Comparison of ENCODE assay signal across 1 fruit fly cellular context in the genomic region with DNA sequence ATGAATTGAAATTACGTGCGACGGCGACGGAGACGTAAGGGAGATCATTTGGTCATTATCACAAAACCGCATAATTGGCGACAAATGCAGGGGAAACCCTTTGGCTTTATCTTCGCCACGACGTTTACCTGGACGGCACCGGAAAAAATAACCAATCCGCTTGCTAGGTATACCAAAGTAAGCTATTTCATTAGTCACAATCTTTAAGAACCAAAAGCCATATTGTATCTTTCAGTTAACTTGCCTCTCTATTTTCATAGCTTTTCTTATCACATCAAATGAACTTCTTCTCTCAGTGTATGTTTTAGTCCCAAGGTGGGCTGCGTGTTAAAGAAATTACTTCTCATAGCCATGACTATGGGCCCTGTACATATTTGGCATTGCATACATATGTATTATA.
TF ChIP-seq lines count a peak whose summit lies in the region.

No protein-coding gene starts in this region.

TF ChIP-seq in whole organism, embryonic, 481 proteins besides CTCF, POLR2A, EP300 and RAD21 (continued from another document and continues in another):
- TF ChIP-seq Hsf (GFP tag; optimal IDR thresholded peaks at IDR 0.05; lab: Kevin White, UChicago): peak; percentile 14
- peak; percentile 67 for TF ChIP-seq Med (GFP tag; lab: Kevin White, UChicago)
- no peak for TF ChIP-seq fd96Cb (tag; optimal IDR thresholded peaks at IDR 0.05; lab: Kevin White, UChicago)
- TF ChIP-seq PHDP (tag; optimal IDR thresholded peaks at IDR 0.05; lab: Kevin White, UChicago): peak; percentile 12
- no peak for TF ChIP-seq gce (GFP tag; IDR thresholded peaks at IDR 0.05; lab: Robert Waterston, UW)
- TF ChIP-seq shn (GFP tag; optimal IDR thresholded peaks at IDR 0.05; lab: Kevin White, UChicago): no peak
- TF ChIP-seq CG8290 (GFP tag; optimal IDR thresholded peaks at IDR 0.05; lab: Kevin White, UChicago): no peak
- peak in 1 of 2 experiments; percentile 26 for TF ChIP-seq CG8290 (tag; optimal IDR thresholded peaks at IDR 0.05; lab: Kevin White, UChicago)
- TF ChIP-seq Ptx1 (GFP tag; IDR thresholded peaks at IDR 0.05; lab: Robert Waterston, UW): peak; percentile 48; the same call in 1 of the 2 replicates
- no peak for TF ChIP-seq Dp (GFP tag; optimal IDR thresholded peaks at IDR 0.05; lab: Kevin White, UChicago)
- no peak for TF ChIP-seq CG6813 (GFP tag; optimal IDR thresholded peaks at IDR 0.05; lab: Kevin White, UChicago)
- no peak for TF ChIP-seq sd (tag; optimal IDR thresholded peaks at IDR 0.05; lab: Kevin White, UChicago)
- TF ChIP-seq gt (GFP tag; IDR thresholded peaks at IDR 0.05; lab: Robert Waterston, UW): 0 out of 2 replicates have a peak, but pooled peaks have one; percentile 8
- TF ChIP-seq Sry-δ (GFP tag; optimal IDR thresholded peaks at IDR 0.05; lab: Kevin White, UChicago): no peak
- no peak for TF ChIP-seq nom (GFP tag; optimal IDR thresholded peaks at IDR 0.05; lab: Kevin White, UChicago)
- no peak for TF ChIP-seq Stat92E (GFP tag; optimal IDR thresholded peaks at IDR 0.05; lab: Kevin White, UChicago)
- 0 out of 2 replicates have a peak, but pooled peaks have one; percentile 21 for TF ChIP-seq seq (GFP tag; IDR thresholded peaks at IDR 0.05; lab: Robert Waterston, UW)
- no peak for TF ChIP-seq amos (GFP tag; IDR thresholded peaks at IDR 0.05; lab: Robert Waterston, UW; ENCODE audit: partially characterized antibody)
- TF ChIP-seq Pdp1 (GFP tag; optimal IDR thresholded peaks at IDR 0.05; lab: Kevin White, UChicago): no peak
- no peak for TF ChIP-seq br (optimal IDR thresholded peaks at IDR 0.05; lab: Kevin White, UChicago)
- TF ChIP-seq lmd (GFP tag; IDR thresholded peaks at IDR 0.05; lab: Robert Waterston, UW): 0 out of 2 replicates have a peak, but pooled peaks have one; percentile 16
- TF ChIP-seq CG1792 (GFP tag; optimal IDR thresholded peaks at IDR 0.05; lab: Kevin White, UChicago): no peak
- peak; percentile 21 for TF ChIP-seq CG16863 (GFP tag; optimal IDR thresholded peaks at IDR 0.05; lab: Kevin White, UChicago)
- no peak for TF ChIP-seq Deaf1 (tag; optimal IDR thresholded peaks at IDR 0.05; lab: Kevin White, UChicago)
- TF ChIP-seq CG4424 (GFP tag; optimal IDR thresholded peaks at IDR 0.05; lab: Kevin White, UChicago): no peak
- TF ChIP-seq CG3995 (GFP tag; optimal IDR thresholded peaks at IDR 0.05; lab: Kevin White, UChicago): no peak
- TF ChIP-seq Xrp1 (GFP tag; IDR thresholded peaks at IDR 0.05; lab: Robert Waterston, UW): peak; percentile 55; the same call in 1 of the 2 replicates
- TF ChIP-seq fd3F (GFP tag; optimal IDR thresholded peaks at IDR 0.05; lab: Kevin White, UChicago): no peak
- no peak for TF ChIP-seq HHEX (GFP tag; optimal IDR thresholded peaks at IDR 0.05; lab: Kevin White, UChicago)
- peak; percentile 11 for TF ChIP-seq CG12659 (GFP tag; optimal IDR thresholded peaks at IDR 0.05; lab: Kevin White, UChicago)
- peak; percentile 2 for TF ChIP-seq CG7556 (GFP tag; optimal IDR thresholded peaks at IDR 0.05; lab: Kevin White, UChicago)
- TF ChIP-seq dmrt11E (tag; optimal IDR thresholded peaks at IDR 0.05; lab: Kevin White, UChicago): peak; percentile 41
- TF ChIP-seq CG15514 (GFP tag; optimal IDR thresholded peaks at IDR 0.05; lab: Kevin White, UChicago): no peak
- no peak for TF ChIP-seq odd (GFP tag; optimal IDR thresholded peaks at IDR 0.05; lab: Kevin White, UChicago)
- TF ChIP-seq CG34224 (GFP tag; IDR thresholded peaks at IDR 0.05; lab: Robert Waterston, UW; ENCODE audit: partially characterized antibody): no peak
- no peak for TF ChIP-seq CG18011 (GFP tag; optimal IDR thresholded peaks at IDR 0.05; lab: Kevin White, UChicago)
- TF ChIP-seq CG11456 (GFP tag; IDR thresholded peaks at IDR 0.05; lab: Robert Waterston, UW): no peak
- TF ChIP-seq Ets97D (GFP tag; optimal IDR thresholded peaks at IDR 0.05; lab: Kevin White, UChicago): no peak
- no peak for TF ChIP-seq CG12299 (tag; optimal IDR thresholded peaks at IDR 0.05; lab: Kevin White, UChicago)
- TF ChIP-seq bbx (GFP tag; IDR thresholded peaks at IDR 0.05; lab: Robert Waterston, UW; ENCODE audit: partially characterized antibody): no peak
- peak; percentile 21 for TF ChIP-seq CG18262 (tag; optimal IDR thresholded peaks at IDR 0.05; lab: Kevin White, UChicago)
- no peak for TF ChIP-seq CG3163 (GFP tag; optimal IDR thresholded peaks at IDR 0.05; lab: Kevin White, UChicago)
- no peak for TF ChIP-seq Mrtf (GFP tag; IDR thresholded peaks at IDR 0.05; lab: Robert Waterston, UW)
- no peak for TF ChIP-seq CG3726 (GFP tag; IDR thresholded peaks at IDR 0.05; lab: Robert Waterston, UW)
- no peak for TF ChIP-seq Nf-YC (tag; optimal IDR thresholded peaks at IDR 0.05; lab: Kevin White, UChicago)
- TF ChIP-seq CG17829 (tag; optimal IDR thresholded peaks at IDR 0.05; lab: Kevin White, UChicago): no peak
- peak; percentile 46 for TF ChIP-seq esg (GFP tag; conservative IDR thresholded peaks at IDR 0.05; lab: Robert Waterston, UW)
- no peak for TF ChIP-seq luna (GFP tag; optimal IDR thresholded peaks at IDR 0.05; lab: Kevin White, UChicago)
- no peak for TF ChIP-seq CG5953 (GFP tag; IDR thresholded peaks at IDR 0.05; lab: Robert Waterston, UW)
- no peak for TF ChIP-seq CG1024 (GFP tag; IDR thresholded peaks at IDR 0.05; lab: Robert Waterston, UW)
- no peak for TF ChIP-seq CG10543 (GFP tag; optimal IDR thresholded peaks at IDR 0.05; lab: Kevin White, UChicago)
- TF ChIP-seq TFAM (GFP tag; optimal IDR thresholded peaks at IDR 0.05; lab: Kevin White, UChicago): no peak
- no peak for TF ChIP-seq CG4328 (GFP tag; optimal IDR thresholded peaks at IDR 0.05; lab: Kevin White, UChicago)
- TF ChIP-seq hkb (optimal IDR thresholded peaks at IDR 0.05; lab: Kevin White, UChicago): no peak
- TF ChIP-seq hkb (GFP tag; IDR thresholded peaks at IDR 0.05; lab: Robert Waterston, UW): no peak
- no peak for TF ChIP-seq p53 (GFP tag; optimal IDR thresholded peaks at IDR 0.05; lab: Kevin White, UChicago)
- TF ChIP-seq CG17802 (tag; optimal IDR thresholded peaks at IDR 0.05; lab: Kevin White, UChicago): no peak
- TF ChIP-seq Awh (GFP tag; IDR thresholded peaks at IDR 0.05; lab: Robert Waterston, UW): 0 out of 2 replicates have a peak, but pooled peaks have one; percentile 19
- no peak for TF ChIP-seq CG17568 (GFP tag; optimal IDR thresholded peaks at IDR 0.05; lab: Kevin White, UChicago)
- TF ChIP-seq Sox102F (GFP tag; optimal IDR thresholded peaks at IDR 0.05; lab: Kevin White, UChicago): peak; percentile 15
- peak; percentile 68 for TF ChIP-seq H2.0 (GFP tag; IDR thresholded peaks at IDR 0.05; lab: Robert Waterston, UW)
- TF ChIP-seq Eip74EF (GFP tag; optimal IDR thresholded peaks at IDR 0.05; lab: Kevin White, UChicago): no peak
- no peak for TF ChIP-seq eyg (GFP tag; optimal IDR thresholded peaks at IDR 0.05; lab: Kevin White, UChicago)
- no peak for TF ChIP-seq CG6254 (GFP tag; optimal IDR thresholded peaks at IDR 0.05; lab: Kevin White, UChicago)
- no peak for TF ChIP-seq tll (GFP tag; optimal IDR thresholded peaks at IDR 0.05; lab: Kevin White, UChicago)
- peak; percentile 1 for TF ChIP-seq Myb (GFP tag; optimal IDR thresholded peaks at IDR 0.05; lab: Kevin White, UChicago)
- no peak for TF ChIP-seq Sry-β (GFP tag; optimal IDR thresholded peaks at IDR 0.05; lab: Kevin White, UChicago)
- no peak for TF ChIP-seq oc (tag; optimal IDR thresholded peaks at IDR 0.05; lab: Kevin White, UChicago)
- no peak for TF ChIP-seq Scr (GFP tag; IDR thresholded peaks at IDR 0.05; lab: Robert Waterston, UW; ENCODE audit: partially characterized antibody)
- TF ChIP-seq CG12942 (GFP tag; optimal IDR thresholded peaks at IDR 0.05; lab: Kevin White, UChicago): no peak
- peak; percentile 31 for TF ChIP-seq CG12391 (tag; optimal IDR thresholded peaks at IDR 0.05; lab: Kevin White, UChicago)
- TF ChIP-seq CG2875 (GFP tag; optimal IDR thresholded peaks at IDR 0.05; lab: Kevin White, UChicago): peak; percentile 13
- no peak for TF ChIP-seq h (optimal IDR thresholded peaks at IDR 0.05; lab: Kevin White, UChicago)
- no peak for TF ChIP-seq gcm (GFP tag; optimal IDR thresholded peaks at IDR 0.05; lab: Kevin White, UChicago)
- 0 out of 2 replicates have a peak, but pooled peaks have one; percentile 23 for TF ChIP-seq E2f2 (GFP tag; IDR thresholded peaks at IDR 0.05; lab: Robert Waterston, UW)
- no peak for TF ChIP-seq peb (GFP tag; IDR thresholded peaks at IDR 0.05; lab: Robert Waterston, UW)
- peak; percentile 46; the same call in 1 of the 3 replicates for TF ChIP-seq dysf (GFP tag; IDR thresholded peaks at IDR 0.05; lab: Robert Waterston, UW)
- no peak for TF ChIP-seq CG6654 (GFP tag; optimal IDR thresholded peaks at IDR 0.05; lab: Kevin White, UChicago)
- no peak for TF ChIP-seq Vsx1 (GFP tag; optimal IDR thresholded peaks at IDR 0.05; lab: Kevin White, UChicago)
- TF ChIP-seq sens (GFP tag; lab: Kevin White, UChicago): peak; percentile 80
- TF ChIP-seq CG13424 (tag; optimal IDR thresholded peaks at IDR 0.05; lab: Kevin White, UChicago): peak; percentile 9
- TF ChIP-seq lola (GFP tag; optimal IDR thresholded peaks at IDR 0.05; lab: Kevin White, UChicago): peak in 1 of 3 experiments; percentile 31
- TF ChIP-seq CG1529 (GFP tag; optimal IDR thresholded peaks at IDR 0.05; lab: Kevin White, UChicago): no peak
- TF ChIP-seq CG17612 (GFP tag; IDR thresholded peaks at IDR 0.05; lab: Robert Waterston, UW): no peak
- TF ChIP-seq CG10147 (GFP tag; optimal IDR thresholded peaks at IDR 0.05; lab: Kevin White, UChicago): no peak
- no peak for TF ChIP-seq CG4617 (GFP tag; optimal IDR thresholded peaks at IDR 0.05; lab: Kevin White, UChicago; ENCODE audit: borderline replicate concordance)
- TF ChIP-seq al (GFP tag; IDR thresholded peaks at IDR 0.05; lab: Robert Waterston, UW): no peak
- no peak for TF ChIP-seq sna (GFP tag; IDR thresholded peaks at IDR 0.05; lab: Robert Waterston, UW; ENCODE audit: partially characterized antibody)
- no peak for TF ChIP-seq Fer2 (tag; optimal IDR thresholded peaks at IDR 0.05; lab: Kevin White, UChicago)
- TF ChIP-seq Ssrp (tag; optimal IDR thresholded peaks at IDR 0.05; lab: Kevin White, UChicago): peak; percentile 22
- no peak for TF ChIP-seq bigmax (GFP tag; optimal IDR thresholded peaks at IDR 0.05; lab: Kevin White, UChicago)
- no peak for TF ChIP-seq CG13894 (tag; optimal IDR thresholded peaks at IDR 0.05; lab: Kevin White, UChicago)
- TF ChIP-seq CG8089 (GFP tag; optimal IDR thresholded peaks at IDR 0.05; lab: Kevin White, UChicago): no peak
- TF ChIP-seq stc (GFP tag; IDR thresholded peaks at IDR 0.05; lab: Robert Waterston, UW): no peak
- no peak for TF ChIP-seq CG33557 (GFP tag; optimal IDR thresholded peaks at IDR 0.05; lab: Kevin White, UChicago)
- TF ChIP-seq CG17359 (tag; optimal IDR thresholded peaks at IDR 0.05; lab: Kevin White, UChicago): peak; percentile 10
- TF ChIP-seq trh (GFP tag; optimal IDR thresholded peaks at IDR 0.05; lab: Kevin White, UChicago): no peak
- peak; percentile 4 for TF ChIP-seq CG1602 (GFP tag; optimal IDR thresholded peaks at IDR 0.05; lab: Kevin White, UChicago)
- no peak for TF ChIP-seq cg (GFP tag; optimal IDR thresholded peaks at IDR 0.05; lab: Kevin White, UChicago)
- TF ChIP-seq Hr51 (GFP tag; optimal IDR thresholded peaks at IDR 0.05; lab: Kevin White, UChicago): peak in 1 of 2 experiments; percentile 26
- no peak for TF ChIP-seq wek (GFP tag; optimal IDR thresholded peaks at IDR 0.05; lab: Kevin White, UChicago)
- TF ChIP-seq CG13123 (GFP tag; optimal IDR thresholded peaks at IDR 0.05; lab: Kevin White, UChicago): no peak
- TF ChIP-seq CG8359 (GFP tag; optimal IDR thresholded peaks at IDR 0.05; lab: Kevin White, UChicago; ENCODE audit: borderline replicate concordance): peak; percentile 3
- no peak for TF ChIP-seq tx (GFP tag; optimal IDR thresholded peaks at IDR 0.05; lab: Kevin White, UChicago)
- TF ChIP-seq CG2202 (tag; optimal IDR thresholded peaks at IDR 0.05; lab: Kevin White, UChicago): no peak
- no peak for TF ChIP-seq pan (optimal IDR thresholded peaks at IDR 0.05; lab: Kevin White, UChicago)
- TF ChIP-seq pan (GFP tag; optimal IDR thresholded peaks at IDR 0.05 in 1 of 2, IDR thresholded peaks at IDR 0.05 in 1 of 2): peak in 1 of 2 experiments; percentile 41
- peak; percentile 62 for TF ChIP-seq ci (GFP tag; IDR thresholded peaks at IDR 0.05; lab: Robert Waterston, UW)
- TF ChIP-seq nerfin-2 (GFP tag; IDR thresholded peaks at IDR 0.05; lab: Robert Waterston, UW; ENCODE audit: partially characterized antibody): no peak
- no peak for TF ChIP-seq pho (GFP tag; optimal IDR thresholded peaks at IDR 0.05; lab: Kevin White, UChicago)
- TF ChIP-seq ara (GFP tag; IDR thresholded peaks at IDR 0.05; lab: Robert Waterston, UW): 0 out of 2 replicates have a peak, but pooled peaks have one; percentile 29
- no peak for TF ChIP-seq prd (optimal IDR thresholded peaks at IDR 0.05; lab: Kevin White, UChicago)
- TF ChIP-seq prd (GFP tag; IDR thresholded peaks at IDR 0.05; lab: Robert Waterston, UW): peak; percentile 50; the same call in 1 of the 3 replicates
- TF ChIP-seq ase (GFP tag; IDR thresholded peaks at IDR 0.05; lab: Robert Waterston, UW): peak; percentile 67; the same call in 2 of the 3 replicates
- TF ChIP-seq Optix (GFP tag; IDR thresholded peaks at IDR 0.05; lab: Robert Waterston, UW): 0 out of 3 replicates have a peak, but pooled peaks have one; percentile 11
- TF ChIP-seq CG12744 (GFP tag; optimal IDR thresholded peaks at IDR 0.05; lab: Kevin White, UChicago): no peak
- TF ChIP-seq CG4282 (GFP tag; optimal IDR thresholded peaks at IDR 0.05; lab: Kevin White, UChicago): no peak
- peak; percentile 33 for TF ChIP-seq grau (tag; optimal IDR thresholded peaks at IDR 0.05; lab: Kevin White, UChicago)
- TF ChIP-seq CG5180 (GFP tag; optimal IDR thresholded peaks at IDR 0.05; lab: Kevin White, UChicago): no peak
- peak; percentile 16 for TF ChIP-seq CoRest (tag; optimal IDR thresholded peaks at IDR 0.05; lab: Kevin White, UChicago)
- TF ChIP-seq dati (GFP tag; IDR thresholded peaks at IDR 0.05; lab: Robert Waterston, UW): no peak
- no peak for TF ChIP-seq nerfin-1 (tag; optimal IDR thresholded peaks at IDR 0.05; lab: Kevin White, UChicago)
- no peak for TF ChIP-seq Doc3 (GFP tag; IDR thresholded peaks at IDR 0.05; lab: Robert Waterston, UW; ENCODE audit: partially characterized antibody)
- TF ChIP-seq zen (tag; optimal IDR thresholded peaks at IDR 0.05; lab: Kevin White, UChicago): no peak
- TF ChIP-seq CG6765 (GFP tag; optimal IDR thresholded peaks at IDR 0.05; lab: Kevin White, UChicago): no peak
- TF ChIP-seq H15 (GFP tag; IDR thresholded peaks at IDR 0.05; lab: Robert Waterston, UW): no peak
- no peak for TF ChIP-seq Nf-YA (GFP tag; IDR thresholded peaks at IDR 0.05; lab: Robert Waterston, UW)
- TF ChIP-seq jigr1 (GFP tag; IDR thresholded peaks at IDR 0.05; lab: Robert Waterston, UW): no peak
- TF ChIP-seq Spps (tag; optimal IDR thresholded peaks at IDR 0.05; lab: Kevin White, UChicago): no peak
